Fruit fly (Drosophila melanogaster): ENCODE results near the gene CG13358.
A peak's percentile ranks its signal among the peaks of the same experiment; 100 is the strongest.

Gene CG13358

DNA sequence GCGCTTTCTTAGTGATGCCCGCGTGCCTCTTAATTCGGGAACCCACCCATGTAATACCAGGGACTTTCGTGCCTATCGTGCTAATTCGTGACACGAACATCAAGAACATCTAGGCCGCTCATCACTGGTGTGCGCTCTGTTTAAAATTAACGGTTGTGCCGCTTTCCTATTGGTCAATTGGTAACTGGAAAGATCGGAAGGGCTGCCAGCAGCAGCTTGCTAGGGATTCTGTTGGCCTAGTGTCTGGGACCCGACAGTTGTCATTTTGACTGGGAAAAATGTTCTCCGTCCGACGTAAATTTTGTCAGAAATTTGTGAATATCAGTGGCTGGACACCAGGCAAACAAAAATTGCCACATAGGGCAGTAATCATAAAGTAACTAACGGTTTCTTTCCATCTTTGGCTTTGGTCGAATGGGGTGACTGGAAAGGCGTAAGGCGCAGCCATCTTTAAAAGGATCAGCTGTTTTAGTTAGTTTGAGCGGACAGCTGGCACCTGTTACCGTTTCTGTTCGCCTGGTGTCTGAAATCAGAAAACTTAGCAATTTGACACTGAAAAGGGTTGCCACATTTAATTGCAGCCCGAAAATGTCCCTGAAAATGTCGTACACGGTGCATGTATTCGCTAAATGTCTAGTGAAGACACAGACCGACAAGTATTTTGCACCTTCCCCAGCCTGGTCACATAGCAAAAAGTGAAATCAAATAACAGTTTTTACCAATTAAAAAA, 45.7 kb downstream of the CG13358 start, which contains the start of gene CG5273 (continued):
- TF ChIP-seq CG18476 (GFP tag; optimal IDR thresholded peaks at IDR 0.05) (no peak), CG6854 (GFP tag; optimal IDR thresholded peaks at IDR 0.05) (no peak), h (optimal IDR thresholded peaks at IDR 0.05) (no peak), dmrt99B (tag; optimal IDR thresholded peaks at IDR 0.05) (no peak), Xrp1 (GFP tag; IDR thresholded peaks at IDR 0.05) (peak; percentile 51; the same call in 1 of the 2 replicates), chif (GFP tag; optimal IDR thresholded peaks at IDR 0.05) (no peak), CG4360 (GFP tag; IDR thresholded peaks at IDR 0.05) (no peak), ken (GFP tag; IDR thresholded peaks at IDR 0.05) (0 out of 3 replicates have a peak, but pooled peaks have one; percentile 24), CG4282 (GFP tag; optimal IDR thresholded peaks at IDR 0.05) (no peak), Abd-B (GFP tag; optimal IDR thresholded peaks at IDR 0.05) (peak; percentile 60), otp (GFP tag; IDR thresholded peaks at IDR 0.05) (peak; percentile 39; the same call in 1 of the 3 replicates), CG13624 (GFP tag; optimal IDR thresholded peaks at IDR 0.05) (peak; percentile 60), CG2116 (GFP tag; optimal IDR thresholded peaks at IDR 0.05) (peak; percentile 92), Atf6 (GFP tag; IDR thresholded peaks at IDR 0.05) (no peak), CG7271 (tag; optimal IDR thresholded peaks at IDR 0.05) (no peak), mirr (GFP tag; optimal IDR thresholded peaks at IDR 0.05) (peak; percentile 14), Pdp1 (GFP tag; optimal IDR thresholded peaks at IDR 0.05) (peak in 1 of 2 experiments; percentile 50), lov (optimal IDR thresholded peaks at IDR 0.05) (no peak), lov (GFP tag; IDR thresholded peaks at IDR 0.05) (no peak), dati (GFP tag; IDR thresholded peaks at IDR 0.05) (no peak), CG4328 (GFP tag; optimal IDR thresholded peaks at IDR 0.05) (peak; percentile 23), Mes4 (GFP tag; optimal IDR thresholded peaks at IDR 0.05) (no peak), CG16779 (GFP tag; IDR thresholded peaks at IDR 0.05) (0 out of 2 replicates have a peak, but pooled peaks have one; percentile 14), CG33557 (GFP tag; optimal IDR thresholded peaks at IDR 0.05) (no peak), CG31388 (GFP tag; optimal IDR thresholded peaks at IDR 0.05) (no peak), HHEX (GFP tag; optimal IDR thresholded peaks at IDR 0.05) (no peak), CG2875 (GFP tag; optimal IDR thresholded peaks at IDR 0.05) (no peak), CG11085 (GFP tag; IDR thresholded peaks at IDR 0.05) (no peak), kni (GFP tag; optimal IDR thresholded peaks at IDR 0.05) (peak; percentile 100), Nf-YC (tag; optimal IDR thresholded peaks at IDR 0.05) (peak; percentile 99), NC2α (GFP tag; optimal IDR thresholded peaks at IDR 0.05) (no peak), CG6791 (GFP tag; IDR thresholded peaks at IDR 0.05; ENCODE audit: partially characterized antibody) (peak; percentile 97), CG34224 (GFP tag; IDR thresholded peaks at IDR 0.05; ENCODE audit: partially characterized antibody) (peak; percentile 98), CG2120 (GFP tag; optimal IDR thresholded peaks at IDR 0.05) (peak; percentile 36), Sox102F (GFP tag; optimal IDR thresholded peaks at IDR 0.05) (no peak), pan (optimal IDR thresholded peaks at IDR 0.05) (no peak), pan (GFP tag; optimal IDR thresholded peaks at IDR 0.05 in 1 of 2, IDR thresholded peaks at IDR 0.05 in 1 of 2) (peak in 1 of 2 experiments; percentile 18), inv (GFP tag; IDR thresholded peaks at IDR 0.05; ENCODE audit: partially characterized antibody) (peak; percentile 85), luna (GFP tag; optimal IDR thresholded peaks at IDR 0.05) (no peak), sisA (GFP tag; IDR thresholded peaks at IDR 0.05) (no peak), CG6765 (GFP tag; optimal IDR thresholded peaks at IDR 0.05) (peak; percentile 0), B-H2 (GFP tag; optimal IDR thresholded peaks at IDR 0.05) (peak; percentile 66), Sin3A (optimal IDR thresholded peaks at IDR 0.05) (peak; percentile 60), CG14050 (GFP tag; IDR thresholded peaks at IDR 0.05) (no peak), jumu (GFP tag; optimal IDR thresholded peaks at IDR 0.05) (no peak), CG30403 (GFP tag; optimal IDR thresholded peaks at IDR 0.05) (no peak), sima (GFP tag; optimal IDR thresholded peaks at IDR 0.05) (no peak), Fer1 (GFP tag; optimal IDR thresholded peaks at IDR 0.05) (no peak), pho (GFP tag; optimal IDR thresholded peaks at IDR 0.05) (no peak), CG10431 (GFP tag; optimal IDR thresholded peaks at IDR 0.05) (peak; percentile 64), Atf3 (GFP tag; optimal IDR thresholded peaks at IDR 0.05) (no peak)

Measured in whole organism, embryonic.